Worm (Caenorhabditis elegans) whole organism, mixed stage, embryonic: ENCODE data around the gene F08F1.4.
A peak's percentile ranks its signal among the peaks of the same experiment; 100 is the strongest.
"Not testable (repeated sequence)": the region's sequence is repeated elsewhere in the genome, so short reads cannot be mapped to it uniquely, and the experiment has no call there.

Experiments
- M03D4.4 ChIP-seq: sonication (generic microtip); optimal IDR thresholded peaks from 2 replicates; lab custom pipeline; 2017; ENCODE audit warnings: mild to moderate bottlenecking, missing genetic modification characterization, missing compliant biosample characterization
- bed-3 ChIP-seq: fragments of 200-800 bp; sonication (Bioruptor generic); optimal IDR thresholded peaks from 3 replicates; lab custom pipeline; 2018; ENCODE audit warnings: mild to moderate bottlenecking, missing genetic modification characterization, moderate library complexity, missing compliant biosample characterization
- blmp-1 ChIP-seq: fragments of 150-350 bp; optimal IDR thresholded peaks from 2 replicates; lab custom pipeline; 2014; ENCODE audit warnings: missing biosample characterization, missing genetic modification characterization
- ceh-39 ChIP-seq: fragments of 150-350 bp; optimal IDR thresholded peaks from 2 replicates; lab custom pipeline; 2014; ENCODE audit warnings: missing biosample characterization, missing genetic modification characterization
- ceh-43 ChIP-seq: fragments of 200-800 bp; sonication (Bioruptor generic); optimal IDR thresholded peaks from 2 replicates; lab custom pipeline; 2018; ENCODE audit warnings: mild to moderate bottlenecking, missing genetic modification characterization, moderate library complexity, missing compliant biosample characterization
- ceh-83 ChIP-seq: fragments of 200-800 bp; sonication (Bioruptor generic); optimal IDR thresholded peaks from 2 replicates; lab custom pipeline; 2018; ENCODE audit warnings: mild to moderate bottlenecking, missing genetic modification characterization, missing compliant biosample characterization
- ces-1 ChIP-seq: fragments of 150-350 bp; optimal IDR thresholded peaks from 2 replicates; lab custom pipeline; 2014; ENCODE audit warnings: missing biosample characterization, missing genetic modification reagents, missing genetic modification characterization
- elt-1 ChIP-seq: sonication (generic microtip); optimal IDR thresholded peaks from 2 replicates; lab custom pipeline; 2017; ENCODE audit warnings: missing genetic modification characterization, mild to moderate bottlenecking, missing compliant biosample characterization, antibody characterized with exemption, moderate library complexity, borderline replicate concordance; ENCODE audit not compliant: insufficient read depth
- elt-3 ChIP-seq: fragments of 150-350 bp; optimal IDR thresholded peaks from 2 replicates; lab custom pipeline; 2014; ENCODE audit warnings: missing biosample characterization, missing genetic modification characterization
- ham-2 ChIP-seq: fragments of 200-800 bp; sonication (Bioruptor generic); optimal IDR thresholded peaks from 2 replicates; lab custom pipeline; 2018; ENCODE audit warnings: mild to moderate bottlenecking, missing genetic modification characterization, missing compliant biosample characterization
- hlh-1 ChIP-seq: fragments of 150-350 bp; optimal IDR thresholded peaks from 2 replicates; lab custom pipeline; 2014; ENCODE audit warnings: missing biosample characterization, missing genetic modification reagents, missing genetic modification characterization
- lin-13 ChIP-seq: fragments of 150-350 bp; optimal IDR thresholded peaks from 2 replicates; lab custom pipeline; 2014; ENCODE audit warnings: missing biosample characterization, missing genetic modification characterization
- lin-32 ChIP-seq: fragments of 200-800 bp; sonication (Bioruptor generic); optimal IDR thresholded peaks from 2 replicates; lab custom pipeline; 2018; ENCODE audit warnings: mild to moderate bottlenecking, missing genetic modification characterization, missing compliant biosample characterization
- lsy-2 ChIP-seq: fragments of 150-350 bp; optimal IDR thresholded peaks from 2 replicates; lab custom pipeline; 2014; ENCODE audit warnings: missing biosample characterization, missing genetic modification characterization
- mls-2 ChIP-seq: sonication (generic microtip); optimal IDR thresholded peaks from 2 replicates; lab custom pipeline; 2016; ENCODE audit warnings: mild to moderate bottlenecking, missing genetic modification characterization, moderate library complexity, missing compliant biosample characterization
- nhr-12 ChIP-seq: fragments of 150-350 bp; optimal IDR thresholded peaks from 2 replicates; lab custom pipeline; 2014; ENCODE audit warnings: missing biosample characterization, missing genetic modification characterization
- nhr-2 ChIP-seq: fragments of 150-350 bp; optimal IDR thresholded peaks from 2 replicates; lab custom pipeline; 2014; ENCODE audit warnings: missing biosample characterization, missing genetic modification characterization
- nhr-237 ChIP-seq: fragments of 150-350 bp; optimal IDR thresholded peaks from 2 replicates; lab custom pipeline; 2014; ENCODE audit warnings: missing biosample characterization, missing genetic modification characterization
- nhr-28 ChIP-seq: fragments of 150-350 bp; optimal IDR thresholded peaks from 2 replicates; lab custom pipeline; 2014; ENCODE audit warnings: missing biosample characterization, missing genetic modification characterization
- nhr-76 ChIP-seq: sonication (generic microtip); optimal IDR thresholded peaks from 2 replicates; lab custom pipeline; 2017; ENCODE audit warnings: missing biosample characterization, missing genetic modification characterization
- sem-2 ChIP-seq: fragments of 200-800 bp; sonication (Bioruptor generic); optimal IDR thresholded peaks from 2 replicates; lab custom pipeline; 2018; ENCODE audit warnings: mild to moderate bottlenecking, missing genetic modification characterization, missing compliant biosample characterization
- snpc-4 ChIP-seq: fragments of 150-350 bp; optimal IDR thresholded peaks from 2 replicates; lab custom pipeline; 2014; ENCODE audit warnings: missing biosample characterization, missing genetic modification characterization
- sptf-1 ChIP-seq: sonication (generic microtip); optimal IDR thresholded peaks from 2 replicates; lab custom pipeline; 2017; ENCODE audit warnings: mild to moderate bottlenecking, missing genetic modification characterization, moderate library complexity, missing compliant biosample characterization
- tbx-8 ChIP-seq: fragments of 200-800 bp; sonication (Bioruptor generic); optimal IDR thresholded peaks from 2 replicates; lab custom pipeline; 2018; ENCODE audit warnings: mild to moderate bottlenecking, missing genetic modification characterization, moderate library complexity, missing compliant biosample characterization
- unc-39 ChIP-seq: fragments of 150-350 bp; optimal IDR thresholded peaks from 2 replicates; lab custom pipeline; 2014; ENCODE audit warnings: missing biosample characterization, missing genetic modification characterization
- unc-62 ChIP-seq: fragments of 150-350 bp; optimal IDR thresholded peaks from 2 replicates; lab custom pipeline; 2014; ENCODE audit warnings: missing biosample characterization, missing genetic modification reagents, missing genetic modification characterization
- zip-8 ChIP-seq: fragments of 150-350 bp; optimal IDR thresholded peaks from 2 replicates; lab custom pipeline; 2014; ENCODE audit warnings: missing biosample characterization, missing genetic modification characterization
- ztf-11 ChIP-seq: fragments of 150-350 bp; optimal IDR thresholded peaks from 2 replicates; lab custom pipeline; 2014; ENCODE audit warnings: missing biosample characterization, missing genetic modification characterization

The F08F1.4 gene

ce11 chrX:8406815-8407214 is 6.4 kb upstream of the F08F1.4 start:
- TF ChIP-seq unc-62 (no peak), nhr-12 (tag; lab: Kevin White, UChicago) (no peak)
- TF ChIP-seq, all 35 proteins: peak for 0

DNA sequence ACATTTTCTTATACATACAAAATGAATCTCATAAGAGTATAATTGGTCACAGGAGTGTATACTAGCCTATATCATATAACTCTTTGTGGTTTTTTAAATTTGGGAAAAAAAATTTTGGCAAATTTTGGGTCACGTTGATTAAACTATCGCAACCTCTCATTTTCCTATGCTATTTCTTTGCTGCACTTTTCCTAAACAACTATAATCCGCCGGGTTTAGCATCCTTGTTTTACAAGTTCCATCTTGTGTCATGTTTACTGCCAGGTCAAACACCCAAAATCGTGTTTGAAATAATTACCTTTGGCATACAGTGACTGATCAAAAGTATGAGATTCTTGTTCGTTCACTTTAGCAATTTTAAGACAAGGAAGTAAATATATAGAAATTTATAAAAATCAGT is 5.0 kb upstream of the F08F1.4 start, which contains the start of gene sulp-3:
sulp-3 (minus strand) TSS at position 101 of the 400 bp plus-strand sequence.
- TF ChIP-seq ztf-11 (tag; lab: Kevin White, UChicago) (no peak), ceh-83 (GFP tag; lab: Kevin White, UChicago) (no peak), zip-8 (tag; lab: Kevin White, UChicago) (no peak), sem-2 (GFP tag; lab: Kevin White, UChicago) (no peak), bed-3 (no peak), ceh-39 (tag; lab: Kevin White, UChicago) (no peak), lin-13 (tag; lab: Kevin White, UChicago) (no peak), unc-62 (no peak), nhr-28 (tag; lab: Kevin White, UChicago) (no peak), sptf-1 (tag; lab: Kevin White, UChicago) (no peak), hlh-1 (tag; lab: Kevin White, UChicago) (no peak), blmp-1 (tag; lab: Kevin White, UChicago) (no peak), M03D4.4 (tag; lab: Kevin White, UChicago) (no peak), snpc-4 (tag; lab: Kevin White, UChicago) (no peak), ceh-43 (GFP tag; lab: Kevin White, UChicago) (no peak), mls-2 (no peak), tbx-8 (GFP tag; lab: Kevin White, UChicago) (no peak), elt-3 (tag; lab: Kevin White, UChicago) (no peak), nhr-76 (tag; lab: Kevin White, UChicago) (no peak), unc-39 (tag; lab: Kevin White, UChicago) (no peak)

DNA sequence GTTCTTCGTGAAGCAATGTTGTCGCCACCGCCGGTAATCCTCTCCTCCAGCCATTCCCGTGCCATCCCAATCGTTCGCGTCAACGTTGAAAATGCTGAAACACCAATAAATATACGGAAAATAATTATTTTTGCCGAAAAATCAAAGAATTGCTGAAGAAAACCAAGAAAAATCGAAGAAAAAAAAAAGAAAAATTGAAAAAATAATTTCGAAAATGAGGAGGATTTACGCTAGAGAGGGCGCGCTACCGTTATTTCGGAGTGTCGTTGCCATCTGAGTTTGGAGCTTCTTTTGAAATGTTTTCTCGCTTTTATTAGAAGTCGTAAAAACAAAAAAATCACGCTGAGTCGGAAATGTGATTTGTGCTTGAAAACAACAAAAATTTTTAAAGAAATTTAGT is 2.5 kb upstream of the F08F1.4 start, which contains the start of gene F08F1.9:
F08F1.9 (minus strand) TSS at position 101 of the 400 bp plus-strand sequence.
- not testable (repeated sequence) for TF ChIP-seq nhr-237, nhr-2, lsy-2 (tag; lab: Kevin White, UChicago)

ce11 chrX:8416819-8417218 is 3.6 kb downstream of the F08F1.4 start, which contains the start of gene ced-8:
Gene ced-8 (minus strand): TSS chrX:8416919.
- TF ChIP-seq ham-2 (GFP tag; lab: Kevin White, UChicago) (no peak), ceh-39 (tag; lab: Kevin White, UChicago) (peak; percentile 40), zip-8 (tag; lab: Kevin White, UChicago) (peak; percentile 25), nhr-2 (tag; lab: Kevin White, UChicago) (peak; percentile 63)

DNA sequence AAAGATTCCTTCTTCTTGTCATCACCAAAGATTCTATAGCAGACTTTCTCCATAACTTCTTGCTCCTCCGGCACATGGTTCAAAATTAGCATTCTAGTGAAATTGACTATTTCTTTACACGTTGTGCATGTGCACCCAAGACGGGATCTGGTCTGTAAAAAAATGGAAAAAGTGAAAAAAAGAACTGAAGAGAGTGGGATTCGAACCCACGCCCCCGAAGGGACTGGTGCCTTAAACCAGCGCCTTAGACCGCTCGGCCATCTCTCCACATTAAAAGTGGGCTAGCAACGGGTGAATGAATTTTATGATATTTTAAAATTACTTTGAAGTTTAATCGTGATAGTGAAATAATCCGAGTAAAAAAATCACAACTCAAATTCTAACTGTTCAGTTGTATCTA is 4.5 kb downstream of the F08F1.4 start:
- no peak for TF ChIP-seq unc-39 (tag; lab: Kevin White, UChicago)

ce11 chrX:8418382-8418781 is 5.2 kb downstream of the F08F1.4 start, which contains the start of gene spp-13:
Gene spp-13 (minus strand): TSS chrX:8418524.
- TF ChIP-seq nhr-28 (tag; lab: Kevin White, UChicago) (no peak), ces-1 (GFP tag; lab: Kevin White, UChicago) (peak; percentile 33), ham-2 (GFP tag; lab: Kevin White, UChicago) (peak; percentile 3)

DNA sequence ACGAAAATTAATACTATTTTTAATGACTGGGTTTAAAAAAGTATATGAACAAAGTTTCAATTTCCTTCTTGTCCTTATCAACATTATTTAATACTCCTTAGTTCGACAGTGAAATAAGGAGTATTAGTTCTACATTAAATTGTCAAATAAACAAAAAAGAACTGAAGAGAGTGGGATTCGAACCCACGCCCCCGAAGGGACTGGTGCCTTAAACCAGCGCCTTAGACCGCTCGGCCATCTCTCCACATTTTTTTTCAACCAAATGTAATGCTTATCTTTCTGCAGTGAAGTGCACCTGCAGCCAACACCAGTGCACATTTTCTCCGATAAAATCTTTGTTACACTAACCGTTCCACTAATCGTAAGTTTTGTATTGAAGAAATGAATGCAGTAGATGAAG is 6.0 kb downstream of the F08F1.4 start:
- no peak for TF ChIP-seq nhr-76 (tag; lab: Kevin White, UChicago)
- no peak for TF ChIP-seq ceh-39 (tag; lab: Kevin White, UChicago)
- TF ChIP-seq tbx-8 (GFP tag; lab: Kevin White, UChicago): no peak
- TF ChIP-seq nhr-28 (tag; lab: Kevin White, UChicago): no peak
- TF ChIP-seq lin-32 (GFP tag; lab: Kevin White, UChicago): no peak
- TF ChIP-seq snpc-4 (tag; lab: Kevin White, UChicago): no peak
- TF ChIP-seq elt-1 (tag; lab: Kevin White, UChicago): no peak
- TF ChIP-seq blmp-1 (tag; lab: Kevin White, UChicago): no peak
- TF ChIP-seq lsy-2 (tag; lab: Kevin White, UChicago): no peak
